Worm (Caenorhabditis elegans) whole organism, young adult: ENCODE measurements around the gene T24C4.5.
A peak's percentile ranks its signal among the peaks of the same experiment; 100 is the strongest.

Source experiments
- B0035.1 ChIP-seq: sonication (generic microtip); optimal IDR thresholded peaks from 2 replicates; lab custom pipeline; 2016; ENCODE audit warnings: missing genetic modification characterization, mild to moderate bottlenecking, missing compliant biosample characterization, missing genotype, missing genetic modification reagents
- D2030.7 ChIP-seq: fragments of 200-800 bp; sonication (Bioruptor generic); IDR thresholded peaks from 2 replicates; pipeline ENCODE4 v1.3.6; 2022; ENCODE audit warnings: missing genetic modification reagents, missing genetic modification characterization, missing compliant biosample characterization
- F23B12.7 ChIP-seq: sonication (generic microtip); optimal IDR thresholded peaks from 2 replicates; lab custom pipeline; 2017; ENCODE audit warnings: missing genetic modification characterization, mild to moderate bottlenecking, missing compliant biosample characterization, antibody characterized with exemption, moderate library complexity; ENCODE audit not compliant: insufficient read depth
- F57A8.1 ChIP-seq: fragments of 200-800 bp; sonication (Bioruptor generic); optimal IDR thresholded peaks from 2 replicates; lab custom pipeline; 2018; ENCODE audit warnings: mild to moderate bottlenecking, missing genetic modification characterization, moderate library complexity, missing compliant biosample characterization
- K12H6.12 ChIP-seq: fragments of 200-800 bp; sonication (Bioruptor generic); optimal IDR thresholded peaks from 2 replicates; lab custom pipeline; 2018; ENCODE audit warnings: mild to moderate bottlenecking, missing genetic modification characterization, missing compliant biosample characterization
- Y53F4B.3 ChIP-seq: fragments of 200-800 bp; sonication (Bioruptor generic); IDR thresholded peaks from 2 replicates; pipeline ENCODE4 v1.3.6; 2022; ENCODE audit warnings: missing genetic modification reagents, missing genetic modification characterization, missing compliant biosample characterization
- ZK185.1 ChIP-seq: sonication (generic microtip); optimal IDR thresholded peaks from 2 replicates; lab custom pipeline; 2016; ENCODE audit warnings: mild to moderate bottlenecking, missing genetic modification characterization, missing compliant biosample characterization; ENCODE audit not compliant: poor library complexity, severe bottlenecking
- ama-1 ChIP-seq, 3 experiments: fragments of 150-350 bp in 1 of 3; sonication (generic microtip) in 2 of 3; optimal IDR thresholded peaks; 2 replicates each; lab custom pipeline; 2014 to 2018; ENCODE audit warnings: missing biosample characterization in 2 of 3, missing genetic modification characterization in 2 of 3, missing genetic modification reagents in 2 of 3
- aptf-2 ChIP-seq: fragments of 200-800 bp; sonication (Bioruptor generic); conservative IDR thresholded peaks from 2 replicates; pipeline ENCODE4 v1.3.6; 2022; ENCODE audit warnings: missing genetic modification reagents, missing genetic modification characterization, missing compliant biosample characterization
- atf-7 ChIP-seq: sonication (generic microtip); optimal IDR thresholded peaks from 2 replicates; lab custom pipeline; 2017; ENCODE audit warnings: mild to moderate bottlenecking, missing genetic modification characterization, missing compliant biosample characterization
- athp-1 ChIP-seq: sonication (generic microtip); optimal IDR thresholded peaks from 2 replicates; lab custom pipeline; 2017; ENCODE audit warnings: mild to moderate bottlenecking, missing genetic modification characterization, missing compliant biosample characterization
- attf-6 ChIP-seq: fragments of 200-800 bp; sonication (Bioruptor generic); IDR thresholded peaks from 2 replicates; pipeline ENCODE4 v1.3.6; 2022; ENCODE audit warnings: missing genetic modification reagents, missing genetic modification characterization, missing compliant biosample characterization
- bed-1 ChIP-seq: fragments of 200-800 bp; sonication (Bioruptor generic); IDR thresholded peaks from 2 replicates; pipeline ENCODE4 v1.3.6; 2022; ENCODE audit warnings: missing genetic modification reagents, missing genetic modification characterization, missing compliant biosample characterization
- cebp-2 ChIP-seq: fragments of 200-800 bp; sonication (Bioruptor generic); IDR thresholded peaks from 2 replicates; pipeline ENCODE4 v1.3.6; 2022; ENCODE audit warnings: missing genetic modification characterization, missing compliant biosample characterization
- ceh-100 ChIP-seq: fragments of 200-800 bp; sonication (Bioruptor generic); IDR thresholded peaks from 2 replicates; pipeline ENCODE4 v1.3.6; 2022; ENCODE audit warnings: missing genetic modification reagents, missing genetic modification characterization, missing compliant biosample characterization
- ceh-91 ChIP-seq: fragments of 200-800 bp; sonication (Bioruptor generic); IDR thresholded peaks from 2 replicates; pipeline ENCODE4 v1.3.6; 2022; ENCODE audit warnings: missing genetic modification reagents, missing genetic modification characterization, missing compliant biosample characterization
- dpl-1 ChIP-seq: fragments of 150-350 bp; optimal IDR thresholded peaks from 2 replicates; lab custom pipeline; 2014; ENCODE audit warnings: missing biosample characterization, missing genetic modification reagents, missing genetic modification characterization
- egl-18 ChIP-seq: fragments of 200-800 bp; sonication (Bioruptor generic); IDR thresholded peaks from 2 replicates; pipeline ENCODE4 v1.3.6; 2022; ENCODE audit warnings: missing genetic modification reagents, missing genetic modification characterization, missing compliant biosample characterization
- egl-44 ChIP-seq: fragments of 200-800 bp; sonication (Bioruptor generic); IDR thresholded peaks from 2 replicates; pipeline ENCODE4 v1.3.6; 2022; ENCODE audit warnings: missing genetic modification reagents, missing genetic modification characterization, missing compliant biosample characterization
- egrh-3 ChIP-seq: fragments of 200-800 bp; sonication (Bioruptor generic); IDR thresholded peaks from 2 replicates; pipeline ENCODE4 v1.3.6; 2022; ENCODE audit warnings: missing genetic modification reagents, missing genetic modification characterization, missing compliant biosample characterization
- ekl-4 ChIP-seq: fragments of 200-800 bp; sonication (Bioruptor generic); IDR thresholded peaks from 2 replicates; pipeline ENCODE4 v1.3.6; 2022; ENCODE audit warnings: missing genetic modification reagents, missing genetic modification characterization, missing compliant biosample characterization
- fkh-3 ChIP-seq: sonication (generic microtip); optimal IDR thresholded peaks from 2 replicates; lab custom pipeline; 2016; ENCODE audit warnings: mild to moderate bottlenecking, missing genetic modification characterization, missing compliant biosample characterization
- him-1 ChIP-seq: sonication (generic microtip); optimal IDR thresholded peaks from 2 replicates; lab custom pipeline; 2016; ENCODE audit warnings: missing genotype, missing genetic modification reagents, missing genetic modification characterization, missing compliant biosample characterization
- hmg-1.2 ChIP-seq: fragments of 200-800 bp; sonication (Bioruptor generic); IDR thresholded peaks from 2 replicates; pipeline ENCODE4 v1.3.6; 2022; ENCODE audit warnings: missing genetic modification reagents, missing genetic modification characterization, missing compliant biosample characterization
- hmg-20 ChIP-seq: fragments of 200-800 bp; sonication (Bioruptor generic); IDR thresholded peaks from 2 replicates; pipeline ENCODE4 v1.3.6; 2022; ENCODE audit warnings: missing genetic modification reagents, missing genetic modification characterization, missing compliant biosample characterization
- hsf-1 ChIP-seq: fragments of 200-800 bp; sonication (Bioruptor generic); IDR thresholded peaks from 2 replicates; pipeline ENCODE4 v1.3.6; 2022; ENCODE audit warnings: missing genetic modification reagents, missing genetic modification characterization, missing compliant biosample characterization
- lag-1 ChIP-seq: fragments of 200-800 bp; sonication (Bioruptor generic); IDR thresholded peaks from 2 replicates; pipeline ENCODE4 v1.3.6; 2022; ENCODE audit warnings: missing genetic modification reagents, missing genetic modification characterization, missing compliant biosample characterization
- let-607 ChIP-seq, 2 experiments: fragments of 200-800 bp in 1 of 2; sonication (Bioruptor generic) in 1 of 2; sonication (generic microtip) in 1 of 2; optimal IDR thresholded peaks; 2 replicates each; lab custom pipeline; 2016 to 2018; ENCODE audit warnings: mild to moderate bottlenecking in 2 of 2, missing compliant biosample characterization in 2 of 2, missing genetic modification characterization in 2 of 2, moderate library complexity in 2 of 2, missing genotype in 1 of 2
- lin-35 ChIP-seq, 3 experiments: fragments of 150-350 bp in 2 of 3; sonication (generic microtip) in 1 of 3; optimal IDR thresholded peaks; 2 replicates each; lab custom pipeline; 2014 to 2018; ENCODE audit warnings: missing biosample characterization in 3 of 3, missing genetic modification characterization in 3 of 3, missing genetic modification reagents in 3 of 3
- lin-54 ChIP-seq: fragments of 200-800 bp; sonication (Bioruptor generic); optimal IDR thresholded peaks from 2 replicates; lab custom pipeline; 2018; ENCODE audit warnings: mild to moderate bottlenecking, missing genetic modification characterization, missing compliant biosample characterization
- lsl-1 ChIP-seq: fragments of 200-800 bp; sonication (Bioruptor generic); optimal IDR thresholded peaks from 2 replicates; lab custom pipeline; 2018; ENCODE audit warnings: mild to moderate bottlenecking, missing genetic modification characterization, moderate library complexity, missing compliant biosample characterization
- madf-6 ChIP-seq: fragments of 200-800 bp; sonication (Bioruptor generic); IDR thresholded peaks from 2 replicates; pipeline ENCODE4 v1.3.6; 2022; ENCODE audit warnings: missing genetic modification reagents, missing genetic modification characterization, missing compliant biosample characterization
- madf-8 ChIP-seq: fragments of 200-800 bp; sonication (Bioruptor generic); conservative IDR thresholded peaks from 2 replicates; pipeline ENCODE4 v1.3.6; 2022; ENCODE audit warnings: missing genetic modification reagents, missing genetic modification characterization, missing compliant biosample characterization
- mel-28 ChIP-seq: sonication (generic microtip); optimal IDR thresholded peaks from 2 replicates; lab custom pipeline; 2016; ENCODE audit warnings: borderline replicate concordance, mild to moderate bottlenecking, missing genetic modification characterization, missing compliant biosample characterization
- nhr-120 ChIP-seq: fragments of 200-800 bp; sonication (Bioruptor generic); IDR thresholded peaks from 2 replicates; pipeline ENCODE4 v1.3.6; 2022; ENCODE audit warnings: missing genetic modification characterization, missing compliant biosample characterization
- pha-4 ChIP-seq: fragments of 150-350 bp; sonication (generic microtip); optimal IDR thresholded peaks from 2 replicates; lab custom pipeline; 2014; ENCODE audit warnings: missing biosample characterization, missing genetic modification reagents, missing genetic modification characterization
- rcor-1 ChIP-seq: fragments of 200-800 bp; sonication (Bioruptor generic); IDR thresholded peaks from 2 replicates; pipeline ENCODE4 v1.3.6; 2022; ENCODE audit warnings: missing genetic modification reagents, missing genetic modification characterization, missing compliant biosample characterization
- repo-1 ChIP-seq: sonication (generic microtip); optimal IDR thresholded peaks from 2 replicates; lab custom pipeline; 2017; ENCODE audit warnings: mild to moderate bottlenecking, missing genetic modification characterization, missing compliant biosample characterization
- snpc-1.1 ChIP-seq: sonication (generic microtip); optimal IDR thresholded peaks from 2 replicates; lab custom pipeline; 2017; ENCODE audit warnings: missing genetic modification characterization, mild to moderate bottlenecking, missing compliant biosample characterization, antibody characterized with exemption, moderate library complexity, missing genotype, missing genetic modification reagents; ENCODE audit not compliant: insufficient read depth
- snpc-1.3 ChIP-seq: sonication (generic microtip); optimal IDR thresholded peaks from 2 replicates; lab custom pipeline; 2017; ENCODE audit warnings: missing genetic modification characterization, mild to moderate bottlenecking, missing compliant biosample characterization, antibody characterized with exemption, moderate library complexity, missing genotype, missing genetic modification reagents; ENCODE audit not compliant: insufficient read depth
- tbp1 ChIP-seq: fragments of 200-800 bp; sonication (Bioruptor generic); optimal IDR thresholded peaks from 2 replicates; lab custom pipeline; 2018; ENCODE audit warnings: mild to moderate bottlenecking, missing genetic modification characterization, missing compliant biosample characterization
- tbx-9 ChIP-seq: sonication (generic microtip); optimal IDR thresholded peaks from 2 replicates; lab custom pipeline; 2016; ENCODE audit warnings: borderline replicate concordance, missing genetic modification characterization, inconsistent platforms, missing compliant biosample characterization
- zfh-2 ChIP-seq: fragments of 200-800 bp; sonication (Bioruptor generic); conservative IDR thresholded peaks from 2 replicates; pipeline ENCODE4 v1.3.6; 2022; ENCODE audit warnings: missing genetic modification reagents, missing genetic modification characterization, missing compliant biosample characterization
- zim-3 ChIP-seq: sonication (generic microtip); optimal IDR thresholded peaks from 2 replicates; lab custom pipeline; 2017; ENCODE audit warnings: mild to moderate bottlenecking, missing genetic modification characterization, moderate library complexity, missing compliant biosample characterization
- ztf-3 ChIP-seq: fragments of 200-800 bp; sonication (Bioruptor generic); optimal IDR thresholded peaks from 2 replicates; lab custom pipeline; 2018; ENCODE audit warnings: mild to moderate bottlenecking, missing genetic modification characterization, missing compliant biosample characterization
- ztf-6 ChIP-seq: fragments of 200-800 bp; sonication (Bioruptor generic); IDR thresholded peaks from 2 replicates; pipeline ENCODE4 v1.3.6; 2022; ENCODE audit warnings: missing genetic modification reagents, missing genetic modification characterization, missing compliant biosample characterization

Gene T24C4.5

DNA sequence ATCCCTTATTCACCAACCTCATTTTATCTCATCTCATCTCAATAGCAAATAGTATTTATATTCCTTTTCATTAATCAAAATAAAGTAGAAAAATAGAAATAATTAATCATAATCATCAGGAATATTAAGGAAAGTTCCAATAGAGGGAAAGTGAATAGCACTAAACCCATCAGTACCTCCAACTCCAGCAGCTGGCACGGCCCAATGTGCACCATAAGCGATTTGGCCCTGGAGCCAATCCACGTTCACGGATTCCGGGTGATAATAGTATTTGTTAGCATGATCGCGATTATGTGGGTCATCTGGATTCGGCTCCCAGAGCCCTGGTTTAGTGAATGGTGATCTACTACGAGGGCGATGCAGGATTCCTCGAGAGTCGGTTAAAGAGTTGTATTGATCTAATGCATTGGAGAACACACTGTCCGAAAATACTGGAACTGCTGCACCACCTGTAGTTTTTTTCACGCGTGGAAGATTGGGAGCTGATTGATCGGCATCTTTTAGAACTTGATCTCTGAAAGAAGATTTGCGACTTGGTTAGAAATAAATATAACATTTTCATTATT, 43.7 kb downstream of the T24C4.5 start (continued):
- TF ChIP-seq hmg-20 (GFP tag; lab: Robert Waterston, UW), result peak; percentile 75
- peak; percentile 100 for TF ChIP-seq zim-3 (tag; lab: Kevin White, UChicago)
- peak; percentile 93 for TF ChIP-seq ekl-4 (GFP tag; lab: Robert Waterston, UW)
- no peak for TF ChIP-seq snpc-1.1
- peak; percentile 89 for TF ChIP-seq egl-18 (GFP tag; lab: Robert Waterston, UW)
- peak; percentile 88 for TF ChIP-seq zfh-2 (GFP tag; lab: Robert Waterston, UW)
- no peak for TF ChIP-seq F57A8.1 (GFP tag; lab: Kevin White, UChicago)
- peak; percentile 97 for TF ChIP-seq tbx-9 (tag; lab: Kevin White, UChicago)
- TF ChIP-seq dpl-1 (GFP tag; lab: Kevin White, UChicago), result no peak
- TF ChIP-seq hmg-1.2 (GFP tag; lab: Robert Waterston, UW), result peak; percentile 74
- peak; percentile 92 for TF ChIP-seq egl-44 (GFP tag; lab: Robert Waterston, UW)
- TF ChIP-seq rcor-1 (GFP tag; lab: Robert Waterston, UW), result peak; percentile 83
- TF ChIP-seq Y53F4B.3 (GFP tag; lab: Robert Waterston, UW), result no peak
- TF ChIP-seq athp-1 (tag; lab: Kevin White, UChicago), result peak; percentile 99
- peak; percentile 62 for TF ChIP-seq pha-4 (tag; lab: Kevin White, UChicago)
- peak; percentile 99 for TF ChIP-seq repo-1
- peak; percentile 34; the same call in 1 of the 2 replicates for TF ChIP-seq egrh-3 (GFP tag; lab: Robert Waterston, UW)
- TF ChIP-seq snpc-1.3 (tag; lab: Kevin White, UChicago), result no peak
- TF ChIP-seq K12H6.12 (tag; lab: Kevin White, UChicago), result peak; percentile 84
- TF ChIP-seq ztf-3 (GFP tag; lab: Kevin White, UChicago), result peak; percentile 91
- peak; percentile 61 for TF ChIP-seq ZK185.1 (tag; lab: Kevin White, UChicago)
- TF ChIP-seq hsf-1, result peak; percentile 82; the same call in 1 of the 2 replicates
- peak; percentile 74; the same call in 1 of the 2 replicates for TF ChIP-seq bed-1 (GFP tag; lab: Robert Waterston, UW)
- peak; percentile 87 for TF ChIP-seq B0035.1 (tag; lab: Kevin White, UChicago)
- peak; percentile 99 for TF ChIP-seq fkh-3 (tag; lab: Kevin White, UChicago)
- no peak for TF ChIP-seq ceh-91 (GFP tag; lab: Robert Waterston, UW)
- peak; percentile 99 for TF ChIP-seq atf-7 (tag; lab: Kevin White, UChicago)
- no peak for TF ChIP-seq F23B12.7 (tag; lab: Kevin White, UChicago)
- TF ChIP-seq lsl-1, result peak; percentile 23
- TF ChIP-seq madf-6 (GFP tag; lab: Robert Waterston, UW), result peak; percentile 79
- peak; percentile 81 for TF ChIP-seq ceh-100 (GFP tag; lab: Robert Waterston, UW)
- peak; percentile 70 for TF ChIP-seq lin-54 (GFP tag; lab: Kevin White, UChicago)
- TF ChIP-seq nhr-120 (GFP tag; lab: Robert Waterston, UW), result peak; percentile 92; the same call in 1 of the 2 replicates
- peak; percentile 74 for TF ChIP-seq aptf-2 (GFP tag; lab: Robert Waterston, UW)
- peak; percentile 90 for TF ChIP-seq mel-28 (tag; lab: Kevin White, UChicago)
- peak in 2 of 3 experiments; percentile 36 to 47 for TF ChIP-seq lin-35 (GFP tag; optimal IDR thresholded peaks at IDR 0.05; lab: Kevin White, UChicago)
- 0 out of 2 replicates have a peak, but pooled peaks have one; percentile 78 for TF ChIP-seq lag-1 (GFP tag; lab: Robert Waterston, UW)
- peak; percentile 68 to 83 for TF ChIP-seq let-607 (tag; optimal IDR thresholded peaks at IDR 0.05; lab: Kevin White, UChicago)
- no peak for TF ChIP-seq madf-8
- TF ChIP-seq ztf-6, result peak; percentile 43; the same call in 1 of the 2 replicates
- TF ChIP-seq cebp-2 (GFP tag; lab: Robert Waterston, UW), result peak; percentile 86
- TF ChIP-seq him-1, result no peak
- TF ChIP-seq attf-6 (GFP tag; lab: Robert Waterston, UW), result peak; percentile 68; the same call in 1 of the 2 replicates
- TF ChIP-seq ama-1 (optimal IDR thresholded peaks at IDR 0.05; lab: Kevin White, UChicago), result peak; percentile 91
- TF ChIP-seq ama-1 (GFP tag; optimal IDR thresholded peaks at IDR 0.05; lab: Kevin White, UChicago), result peak in 1 of 2 experiments; percentile 65
- no peak for TF ChIP-seq D2030.7 (GFP tag; lab: Robert Waterston, UW)
- TF ChIP-seq tbp1 (GFP tag; lab: Kevin White, UChicago), result peak; percentile 74
